Worm (Caenorhabditis elegans) whole organism, L3 larva: ENCODE results near the gene nspe-5.

Source experiments
- ZK546.5 ChIP-seq: sonication (generic microtip); optimal IDR thresholded peaks from 2 replicates; lab custom pipeline; 2017; ENCODE audit warnings: missing biosample characterization, missing genetic modification characterization
- elt-3 ChIP-seq, 3 experiments: fragments of 150-350 bp in 1 of 3; sonication (generic microtip) in 2 of 3; optimal IDR thresholded peaks; 2 replicates in 2 of 3; 4 replicates in 1 of 3; lab custom pipeline; 2014 to 2017; ENCODE audit warnings: missing biosample characterization in 3 of 3, missing genetic modification characterization in 3 of 3
- lsy-12 ChIP-seq: sonication (generic microtip); optimal IDR thresholded peaks from 2 replicates; lab custom pipeline; 2016; ENCODE audit warnings: mild to moderate bottlenecking, missing genetic modification characterization, missing compliant biosample characterization
- nhr-11 ChIP-seq: fragments of 150-350 bp; optimal IDR thresholded peaks from 2 replicates; lab custom pipeline; 2014; ENCODE audit warnings: missing biosample characterization, missing genetic modification characterization
- nhr-23 ChIP-seq: fragments of 150-350 bp; optimal IDR thresholded peaks from 2 replicates; lab custom pipeline; 2014; ENCODE audit warnings: missing biosample characterization, missing genetic modification reagents, missing genetic modification characterization
- nhr-76 ChIP-seq: fragments of 150-350 bp; sonication (generic microtip); optimal IDR thresholded peaks from 5 replicates; lab custom pipeline; 2014; ENCODE audit warnings: missing biosample characterization, missing genetic modification characterization
- unc-62 ChIP-seq: fragments of 150-350 bp; sonication (generic microtip); optimal IDR thresholded peaks from 4 replicates; lab custom pipeline; 2014; ENCODE audit warnings: missing biosample characterization, missing genetic modification reagents, missing genetic modification characterization

DNA sequence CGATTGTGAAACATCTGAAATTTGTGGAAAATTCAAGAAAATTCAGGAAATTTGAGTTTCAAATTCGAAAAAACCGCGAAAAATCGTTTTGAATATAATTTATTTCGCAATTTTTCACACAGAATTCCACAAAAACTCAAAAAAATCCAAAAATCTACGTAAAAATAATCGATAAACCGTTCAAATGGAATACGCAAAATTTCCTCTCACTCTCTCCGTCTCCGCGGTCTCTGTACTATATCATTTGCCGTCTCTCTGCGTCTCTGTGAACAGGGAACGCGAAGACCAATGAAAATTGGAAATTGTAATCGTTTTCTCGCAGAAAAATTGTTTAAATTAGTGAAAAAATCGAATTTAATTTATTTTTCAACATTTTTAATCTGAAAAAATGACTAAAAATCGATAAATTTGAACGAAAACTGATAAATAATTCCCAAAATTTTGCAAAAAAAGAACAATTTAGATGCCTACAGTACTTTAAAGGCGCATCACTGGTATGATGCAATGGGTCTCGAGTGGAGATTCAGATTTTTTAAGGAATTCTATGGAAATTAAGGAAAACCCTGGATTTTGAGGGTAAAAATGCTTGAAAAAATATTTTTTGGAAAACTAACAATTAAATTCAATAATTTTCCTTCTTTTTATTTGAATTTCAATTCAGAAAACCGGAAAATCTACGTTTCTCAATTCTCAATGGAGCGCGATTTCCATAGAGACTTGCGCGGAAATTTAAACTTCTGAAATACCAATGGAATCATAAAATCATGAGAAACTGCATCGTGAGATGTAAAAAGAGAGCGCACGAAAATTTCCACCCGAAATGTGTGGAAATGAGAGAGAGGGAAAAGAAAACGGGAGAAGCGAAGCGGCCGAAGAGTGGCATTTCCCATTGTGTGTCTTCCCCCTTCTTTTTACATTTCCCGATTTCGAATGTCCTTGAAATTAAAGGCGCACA lies 24.7 kb upstream of the nspe-5 start, which contains the start of the genes ceh-100 and lips-15:
- no peak for TF ChIP-seq elt-3 (tag; optimal IDR thresholded peaks at IDR 0.05; lab: Kevin White, UChicago)
- TF ChIP-seq ZK546.5 (tag; lab: Kevin White, UChicago), result no peak
- TF ChIP-seq nhr-11, result no peak
- no peak for TF ChIP-seq nhr-76 (tag; lab: Kevin White, UChicago)
- TF ChIP-seq nhr-23 (tag; lab: Kevin White, UChicago), result peak; percentile 0
- TF ChIP-seq lsy-12, result no peak
- TF ChIP-seq unc-62, result no peak
